Worm (Caenorhabditis elegans): ENCODE measurements around the gene fbxa-55.

Gene fbxa-55

ce11 chrIII:937961-938360 is 2.1 kb upstream of the fbxa-55 start, which contains the start of gene fbxa-56:
TSS of gene fbxa-56 (minus strand) at chrIII:938061.
- TF ChIP-seq hnd-1 (tag; optimal IDR thresholded peaks at IDR 0.05) (no peak), ceh-36 (tag; optimal IDR thresholded peaks at IDR 0.05) (no peak), pes-1 (GFP tag; IDR thresholded peaks at IDR 0.05) (no peak), tbx-37 (GFP tag; conservative IDR thresholded peaks at IDR 0.05) (no peak), B0310.2 (tag; optimal IDR thresholded peaks at IDR 0.05) (no peak), scrt-1 (GFP tag; IDR thresholded peaks at IDR 0.05) (no peak), tra-4 (tag; optimal IDR thresholded peaks at IDR 0.05) (no peak), hmg-4 (GFP tag; optimal IDR thresholded peaks at IDR 0.05) (no peak), tbx-11 (GFP tag; IDR thresholded peaks at IDR 0.05) (no peak), flt-1 (GFP tag; IDR thresholded peaks at IDR 0.05) (no peak)

DNA sequence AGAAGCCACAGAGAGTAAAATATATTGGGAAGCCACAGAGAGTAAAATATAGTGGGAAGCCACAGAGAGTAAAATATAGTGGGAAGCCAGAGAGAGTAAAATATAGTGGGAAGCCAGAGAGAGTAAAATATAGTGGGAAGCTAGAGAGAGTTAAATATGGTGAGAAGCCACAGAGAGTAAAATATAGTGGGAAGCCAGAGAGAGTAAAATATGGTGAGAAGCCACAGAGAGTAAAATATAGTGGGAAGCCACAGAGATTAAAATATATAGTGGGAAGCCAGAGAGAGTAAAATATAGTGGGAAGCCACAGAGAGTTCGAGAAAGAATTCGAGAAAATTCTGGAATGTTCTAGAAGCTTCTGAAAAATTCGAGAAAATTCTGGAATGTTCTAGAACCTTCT is 4.5 kb downstream of the fbxa-55 start:
- TF ChIP-seq hnd-1 (tag; optimal IDR thresholded peaks at IDR 0.05) (peak; percentile 94), ceh-36 (tag; optimal IDR thresholded peaks at IDR 0.05) (peak; percentile 85), tra-4 (tag; optimal IDR thresholded peaks at IDR 0.05) (peak; percentile 32), B0310.2 (tag; optimal IDR thresholded peaks at IDR 0.05) (peak; percentile 9), hmbx-1 (tag; optimal IDR thresholded peaks at IDR 0.05) (peak; percentile 90), ets-7 (tag; optimal IDR thresholded peaks at IDR 0.05) (peak; percentile 94), aly-1 (tag; optimal IDR thresholded peaks at IDR 0.05) (peak; percentile 84), F13C5.2 (tag; optimal IDR thresholded peaks at IDR 0.05) (peak; percentile 81)

- TF ChIP-seq hmbx-1 (tag; optimal IDR thresholded peaks at IDR 0.05) (no peak), ceh-13 (GFP tag; optimal IDR thresholded peaks at IDR 0.05) (no peak), tbx-37 (GFP tag; conservative IDR thresholded peaks at IDR 0.05) (no peak), F13C5.2 (tag; optimal IDR thresholded peaks at IDR 0.05) (no peak), hnd-1 (tag; optimal IDR thresholded peaks at IDR 0.05) (no peak), ama-1 (optimal IDR thresholded peaks at IDR 0.05) (no peak), scrt-1 (GFP tag; IDR thresholded peaks at IDR 0.05) (no peak), tbx-11 (GFP tag; IDR thresholded peaks at IDR 0.05) (no peak), ceh-36 (tag; optimal IDR thresholded peaks at IDR 0.05) (no peak), pes-1 (GFP tag; IDR thresholded peaks at IDR 0.05) (no peak), hmg-4 (GFP tag; optimal IDR thresholded peaks at IDR 0.05) (no peak), B0310.2 (tag; optimal IDR thresholded peaks at IDR 0.05) (no peak), flt-1 (GFP tag; IDR thresholded peaks at IDR 0.05) (no peak), ets-7 (tag; optimal IDR thresholded peaks at IDR 0.05) (no peak), sea-1 (GFP tag; conservative IDR thresholded peaks at IDR 0.05) (no peak), aly-1 (tag; optimal IDR thresholded peaks at IDR 0.05) (no peak), tra-4 (tag; optimal IDR thresholded peaks at IDR 0.05) (no peak)
Measured at ce11 chrIII:926216-926615, 9.7 kb downstream of the fbxa-55 start, which contains the start of gene pef-1. TSS of gene pef-1 (minus strand) at chrIII:926316.

- TF ChIP-seq hmbx-1 (tag; optimal IDR thresholded peaks at IDR 0.05): no peak
- no peak for TF ChIP-seq ceh-13 (GFP tag; optimal IDR thresholded peaks at IDR 0.05)
- no peak for TF ChIP-seq ets-7 (tag; optimal IDR thresholded peaks at IDR 0.05)
- no peak for TF ChIP-seq F13C5.2 (tag; optimal IDR thresholded peaks at IDR 0.05)
- TF ChIP-seq scrt-1 (GFP tag; IDR thresholded peaks at IDR 0.05): no peak
Measured at ce11 chrIII:919322-919721, 16.6 kb downstream of the fbxa-55 start, which contains the start of gene F23H11.7. TSS of gene F23H11.7 (minus strand) at chrIII:919422.

DNA sequence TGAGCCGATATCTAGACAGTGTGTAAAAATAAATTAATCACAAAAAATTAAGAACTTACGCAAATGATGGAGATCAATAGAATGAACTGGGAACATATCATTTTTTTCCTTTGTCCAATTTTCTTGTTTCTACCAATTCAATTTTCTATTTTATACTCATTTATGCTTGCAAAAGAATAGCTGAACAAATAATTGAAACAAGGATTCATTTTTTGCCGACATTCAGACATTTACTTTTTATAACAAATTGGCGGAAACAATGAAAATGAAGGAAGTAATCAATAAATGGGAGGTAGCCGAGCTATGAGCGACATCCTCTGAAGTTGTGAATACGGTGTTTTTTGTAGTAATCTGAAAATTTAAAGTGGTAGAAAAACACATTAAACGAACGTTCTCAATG is 19.0 kb downstream of the fbxa-55 start, which contains the start of gene idpp-13:
Gene idpp-13, minus strand, starts transcription at position 101 of the 400 bp plus-strand sequence.
- no peak for TF ChIP-seq hmbx-1 (tag; optimal IDR thresholded peaks at IDR 0.05)
- no peak for TF ChIP-seq F13C5.2 (tag; optimal IDR thresholded peaks at IDR 0.05)
- no peak for TF ChIP-seq tra-4 (tag; optimal IDR thresholded peaks at IDR 0.05)
- TF ChIP-seq hnd-1 (tag; optimal IDR thresholded peaks at IDR 0.05): no peak
- no peak for TF ChIP-seq flt-1 (GFP tag; IDR thresholded peaks at IDR 0.05)
- no peak for TF ChIP-seq tbx-37 (GFP tag; conservative IDR thresholded peaks at IDR 0.05)

DNA sequence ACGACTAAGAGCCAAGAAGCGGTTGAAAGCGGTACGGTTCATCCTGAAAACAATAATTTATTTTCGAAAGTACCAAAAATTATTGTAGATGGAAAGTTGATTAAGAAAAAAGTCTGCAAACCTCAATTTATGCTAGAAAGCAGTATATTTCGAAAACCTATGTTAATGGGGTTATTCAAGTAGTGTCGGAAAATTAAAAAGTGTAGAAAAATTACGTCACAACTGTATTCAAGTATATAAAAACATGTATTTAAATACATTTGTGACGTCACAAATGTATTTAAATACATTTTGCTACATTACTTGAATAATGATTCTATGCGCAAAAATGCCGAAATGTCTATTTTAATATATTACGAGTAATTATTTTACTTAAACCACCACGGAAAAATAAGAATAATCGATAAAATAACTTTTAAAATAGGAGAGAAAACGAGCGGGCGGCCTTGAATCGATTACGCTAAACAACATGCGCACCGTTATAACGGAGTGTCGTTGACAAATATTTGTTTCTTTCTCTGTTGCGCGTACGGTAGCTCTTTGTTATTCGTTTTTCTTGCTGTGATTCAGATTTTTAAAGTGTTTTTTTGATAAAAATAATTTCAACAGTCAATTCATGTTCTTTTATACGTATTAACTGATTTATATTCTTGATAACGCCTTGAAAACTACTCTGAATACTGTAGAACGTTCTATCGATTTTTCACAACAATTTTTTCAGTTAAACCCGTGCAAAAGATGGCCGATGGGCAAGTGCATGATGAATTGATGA is 25.2 kb downstream of the fbxa-55 start, which contains the start of the genes F23H11.5 and bra-2:
Gene F23H11.5, minus strand, starts transcription at position 51 of the 772 bp plus-strand sequence.
Gene bra-2, plus strand, starts transcription at position 722 of the 772 bp plus-strand sequence.
- no peak for TF ChIP-seq ceh-36 (tag; optimal IDR thresholded peaks at IDR 0.05)
- TF ChIP-seq sea-1 (GFP tag; conservative IDR thresholded peaks at IDR 0.05): no peak
- TF ChIP-seq F13C5.2 (tag; optimal IDR thresholded peaks at IDR 0.05): no peak
- TF ChIP-seq flt-1 (GFP tag; IDR thresholded peaks at IDR 0.05): no peak

ce11 chrIII:909540-909939 is 26.3 kb downstream of the fbxa-55 start, which contains the start of gene crls-1:
TSS of gene crls-1 (minus strand) at chrIII:909902.
- TF ChIP-seq tra-4 (tag; optimal IDR thresholded peaks at IDR 0.05) (no peak), hmg-4 (GFP tag; optimal IDR thresholded peaks at IDR 0.05) (no peak), tbx-11 (GFP tag; IDR thresholded peaks at IDR 0.05) (no peak), ceh-36 (tag; optimal IDR thresholded peaks at IDR 0.05) (no peak), aly-1 (tag; optimal IDR thresholded peaks at IDR 0.05) (no peak)

DNA sequence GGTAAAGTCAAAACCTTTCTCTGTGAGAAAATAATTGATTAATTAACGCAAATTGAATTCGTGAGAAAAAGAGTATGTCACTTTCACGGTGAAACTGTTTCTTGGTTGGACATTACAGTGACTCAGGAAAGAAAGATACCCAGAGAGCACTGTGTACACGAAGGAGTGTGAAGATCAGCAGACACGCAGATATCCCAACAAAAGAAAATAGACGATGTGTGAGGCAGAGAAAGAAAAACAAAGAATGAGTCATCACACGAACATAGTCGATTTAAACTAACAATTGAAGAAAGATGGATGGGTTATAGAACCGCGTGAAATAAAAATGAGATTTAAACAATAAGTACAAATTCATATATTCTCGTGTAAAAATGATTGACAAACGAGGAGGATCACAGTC is 27.9 kb downstream of the fbxa-55 start:
- TF ChIP-seq B0310.2 (tag; optimal IDR thresholded peaks at IDR 0.05): no peak
- no peak for TF ChIP-seq pes-1 (GFP tag; IDR thresholded peaks at IDR 0.05)
